Worm (Caenorhabditis elegans): ENCODE data around the gene trx-3.
A peak's percentile ranks its signal among the peaks of the same experiment; 100 is the strongest.

Gene trx-3

ce11 chrIV:4445711-4446290, 41.0 kb upstream of the trx-3 start, which contains the start of the genes wapl-1 and htz-1 (continued):
- TF ChIP-seq ceh-20 (GFP tag; IDR thresholded peaks at IDR 0.05) (peak; percentile 93), mxl-2 (GFP tag; conservative IDR thresholded peaks at IDR 0.05) (0 out of 2 replicates have a peak, but pooled peaks have one; percentile 13), zip-2 (tag; optimal IDR thresholded peaks at IDR 0.05) (peak; percentile 18), mdt-29 (GFP tag; IDR thresholded peaks at IDR 0.05) (peak; percentile 84), dmd-8 (GFP tag; IDR thresholded peaks at IDR 0.05) (no peak), daf-19 (GFP tag; conservative IDR thresholded peaks at IDR 0.05) (no peak), F49E8.2 (tag; optimal IDR thresholded peaks at IDR 0.05; ENCODE audit: borderline replicate concordance) (peak; percentile 38), Y5F2A.4 (GFP tag; optimal IDR thresholded peaks at IDR 0.05) (no peak), arid-1 (GFP tag; conservative IDR thresholded peaks at IDR 0.05) (peak; percentile 87), zfp-3 (GFP tag; conservative IDR thresholded peaks at IDR 0.05) (peak; percentile 80), spr-3 (GFP tag; optimal IDR thresholded peaks at IDR 0.05) (peak; percentile 3), lin-15B (tag; optimal IDR thresholded peaks at IDR 0.05) (peak; percentile 76), dmd-6 (GFP tag; IDR thresholded peaks at IDR 0.05) (peak; percentile 92), fos-1 (tag; optimal IDR thresholded peaks at IDR 0.05) (no peak), jun-1 (tag; optimal IDR thresholded peaks at IDR 0.05) (peak; percentile 75), lim-7 (GFP tag; IDR thresholded peaks at IDR 0.05) (no peak), daf-8 (GFP tag; IDR thresholded peaks at IDR 0.05) (no peak), ceh-44 (GFP tag; IDR thresholded peaks at IDR 0.05) (peak; percentile 39; the same call in 1 of the 2 replicates), zag-1 (tag; optimal IDR thresholded peaks at IDR 0.05) (no peak), ztf-7 (tag; optimal IDR thresholded peaks at IDR 0.05) (no peak), lin-39 (tag; optimal IDR thresholded peaks at IDR 0.05) (no peak), nhr-48 (tag; optimal IDR thresholded peaks at IDR 0.05) (peak; percentile 78), fkh-10 (GFP tag; optimal IDR thresholded peaks at IDR 0.05) (peak; percentile 96), nhr-11 (tag; optimal IDR thresholded peaks at IDR 0.05) (peak; percentile 97), vab-7 (GFP tag; IDR thresholded peaks at IDR 0.05) (peak; percentile 52; the same call in 1 of the 2 replicates), lin-38 (GFP tag; IDR thresholded peaks at IDR 0.05) (peak; percentile 91), F26F4.8 (GFP tag; conservative IDR thresholded peaks at IDR 0.05) (no peak), aly-2 (tag; optimal IDR thresholded peaks at IDR 0.05) (no peak), saeg-2 (GFP tag; IDR thresholded peaks at IDR 0.05) (peak; percentile 88), nhr-28 (tag; optimal IDR thresholded peaks at IDR 0.05) (peak; percentile 80), Y105C5A.15 (GFP tag; IDR thresholded peaks at IDR 0.05) (no peak), nhr-6 (tag; optimal IDR thresholded peaks at IDR 0.05) (peak; percentile 97), F10B5.3 (tag; optimal IDR thresholded peaks at IDR 0.05) (peak; percentile 67), nhr-25 (tag; optimal IDR thresholded peaks at IDR 0.05; ENCODE audit: borderline replicate concordance, insufficient read depth) (peak; percentile 88), R02D3.7 (tag; optimal IDR thresholded peaks at IDR 0.05) (peak; percentile 93), nhr-42 (GFP tag; IDR thresholded peaks at IDR 0.05) (peak; percentile 89), snpc-4 (tag; optimal IDR thresholded peaks at IDR 0.05) (no peak), skn-1 (tag; optimal IDR thresholded peaks at IDR 0.05) (no peak), nhr-237 (tag; optimal IDR thresholded peaks at IDR 0.05) (peak; percentile 59), ceh-62 (tag; optimal IDR thresholded peaks at IDR 0.05) (no peak), ceh-82 (tag; optimal IDR thresholded peaks at IDR 0.05) (no peak), unc-130 (GFP tag; optimal IDR thresholded peaks at IDR 0.05) (peak; percentile 84), zfp-2 (tag; optimal IDR thresholded peaks at IDR 0.05) (peak; percentile 97), ctbp-1 (GFP tag; IDR thresholded peaks at IDR 0.05) (peak; percentile 84), php-3 (GFP tag; IDR thresholded peaks at IDR 0.05) (no peak; the same call in 1 of the 2 replicates), nhr-10 (tag; optimal IDR thresholded peaks at IDR 0.05) (no peak), T26A8.4 (GFP tag; IDR thresholded peaks at IDR 0.05) (peak; percentile 98), hlh-11 (tag; optimal IDR thresholded peaks at IDR 0.05) (peak; percentile 92), pqm-1 (tag; optimal IDR thresholded peaks at IDR 0.05) (no peak), attf-4 (tag; optimal IDR thresholded peaks at IDR 0.05) (no peak), T20F7.1 (GFP tag; optimal IDR thresholded peaks at IDR 0.05) (no peak), Y48G9A.11 (GFP tag; IDR thresholded peaks at IDR 0.05) (0 out of 2 replicates have a peak, but pooled peaks have one; percentile 34)
